Worm (Caenorhabditis elegans): Measurements from ENCODE around the gene cic-1.

cic-1 gene

DNA sequence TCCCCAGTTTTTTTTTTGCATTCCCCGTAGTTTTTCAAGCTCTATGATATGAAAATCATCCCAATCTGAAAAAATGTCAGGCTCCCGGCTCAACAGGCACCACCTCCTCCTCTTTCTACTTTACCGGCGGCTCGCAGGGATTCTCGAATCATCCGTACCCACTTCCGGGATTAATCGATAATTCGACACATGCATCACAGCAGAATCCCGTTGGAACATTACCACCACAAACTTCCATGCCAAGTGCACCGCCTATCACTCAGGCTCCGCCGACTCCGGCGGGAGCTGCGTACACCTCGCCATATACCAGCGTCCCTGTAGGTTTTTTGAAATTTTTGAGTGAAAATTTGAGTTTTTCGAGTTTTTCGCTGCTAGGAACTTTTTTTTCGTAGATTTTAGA lies 20.2 kb upstream of the cic-1 start:
- no peak for TF ChIP-seq nhr-102 (tag; optimal IDR thresholded peaks at IDR 0.05)
- peak; percentile 60; the same call in 1 of the 2 replicates for TF ChIP-seq egl-43 (GFP tag; IDR thresholded peaks at IDR 0.05)
- no peak for TF ChIP-seq ceh-62 (tag; optimal IDR thresholded peaks at IDR 0.05)
- peak in 1 of 2 experiments; percentile 12 for TF ChIP-seq unc-62 (GFP tag; optimal IDR thresholded peaks at IDR 0.05 in 1 of 2)
- no peak for TF ChIP-seq unc-62 (tag; optimal IDR thresholded peaks at IDR 0.05)
- no peak for TF ChIP-seq arid-1 (GFP tag; conservative IDR thresholded peaks at IDR 0.05)
- TF ChIP-seq zfp-2 (tag; optimal IDR thresholded peaks at IDR 0.05), result no peak
- TF ChIP-seq aha-1 (tag), result peak; percentile 53

DNA sequence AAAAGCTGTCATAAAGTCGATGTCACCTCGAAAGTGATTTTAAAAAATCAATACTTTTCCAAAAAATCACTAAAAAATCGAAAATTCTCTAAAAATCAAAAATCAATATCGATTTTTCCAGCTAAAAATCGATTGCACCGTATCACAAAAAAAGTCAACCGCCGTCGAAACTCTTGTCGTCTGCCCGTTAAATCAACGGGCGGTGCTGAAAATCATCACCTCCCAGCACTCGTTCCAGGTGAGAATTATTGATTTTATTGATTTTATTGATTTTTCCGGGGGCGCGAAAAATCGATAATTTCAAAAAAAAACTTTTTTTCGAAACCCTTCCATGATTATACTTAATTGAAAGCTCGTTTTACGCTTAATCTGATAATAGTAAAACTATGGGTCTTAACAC lies 18.5 kb upstream of the cic-1 start:
- TF ChIP-seq mxl-2 (GFP tag; conservative IDR thresholded peaks at IDR 0.05), result no peak
- no peak for TF ChIP-seq jun-1 (tag; optimal IDR thresholded peaks at IDR 0.05)
- TF ChIP-seq F44E2.7 (GFP tag; IDR thresholded peaks at IDR 0.05), result 0 out of 2 replicates have a peak, but pooled peaks have one; percentile 60
- TF ChIP-seq spr-1 (tag; optimal IDR thresholded peaks at IDR 0.05), result no peak
- peak; percentile 90 for TF ChIP-seq ceh-28 (tag; optimal IDR thresholded peaks at IDR 0.05)
- no peak for TF ChIP-seq ceh-82 (tag; optimal IDR thresholded peaks at IDR 0.05)
- TF ChIP-seq lin-38 (GFP tag; IDR thresholded peaks at IDR 0.05), result peak; percentile 8
- no peak for TF ChIP-seq nhr-25 (tag; optimal IDR thresholded peaks at IDR 0.05; ENCODE audit: borderline replicate concordance, insufficient read depth)
- TF ChIP-seq Y75B8A.6 (GFP tag; IDR thresholded peaks at IDR 0.05), result no peak

DNA sequence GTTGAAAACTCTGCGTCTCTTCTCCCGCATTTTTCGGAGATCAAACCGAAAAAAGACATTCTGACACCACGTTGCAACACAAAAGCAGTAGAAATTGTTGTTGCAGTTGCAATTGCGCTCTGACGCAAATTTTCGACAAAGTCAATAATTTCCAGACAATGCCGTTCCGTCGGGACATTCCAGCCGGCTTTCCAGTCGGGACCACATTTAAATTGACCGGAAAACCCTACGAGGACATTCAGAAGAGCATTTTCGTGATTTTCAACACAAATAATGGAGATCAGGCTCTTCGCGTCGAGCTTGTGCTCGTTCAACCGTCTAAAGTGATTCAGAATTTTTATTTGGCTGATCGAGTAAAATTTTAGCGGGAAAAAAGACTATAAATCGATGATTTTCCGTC lies 18.0 kb upstream of the cic-1 start:
- peak; percentile 76 for TF ChIP-seq aha-1 (tag)
- no peak for TF ChIP-seq nhr-41 (GFP tag; IDR thresholded peaks at IDR 0.05)

DNA sequence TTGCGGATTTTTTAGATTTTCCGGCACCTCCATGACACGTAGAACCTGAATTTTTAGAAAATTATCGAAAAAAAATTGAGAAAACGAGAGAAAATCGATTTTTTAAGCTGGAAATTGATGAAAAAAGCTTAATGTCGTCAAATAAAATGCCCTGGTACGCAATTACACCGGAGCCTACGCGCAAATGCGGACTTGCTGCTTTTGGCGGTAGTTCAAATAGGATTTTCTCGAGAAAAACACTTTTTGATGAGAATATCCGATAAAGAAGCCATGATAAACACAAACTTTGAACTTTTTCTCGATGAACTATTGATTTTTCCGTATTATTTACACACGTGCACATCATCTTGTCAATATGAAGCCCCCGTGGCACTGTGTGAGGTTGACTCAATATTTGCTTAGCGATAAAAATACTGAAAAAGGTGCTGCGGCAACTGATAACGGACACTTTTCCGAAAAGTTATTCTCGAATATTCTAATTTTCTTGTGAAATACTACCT lies 17.2 kb upstream of the cic-1 start, which contains the start of the genes W04B5.5 and W04B5.3:
TSS of gene W04B5.5 (minus strand) at position 51 of the 500 bp plus-strand sequence.
TSS of gene W04B5.3 (plus strand) at position 356 of the 500 bp plus-strand sequence.
- TF ChIP-seq spr-1 (tag; optimal IDR thresholded peaks at IDR 0.05), result no peak
- no peak for TF ChIP-seq hif-1 (tag; optimal IDR thresholded peaks at IDR 0.05)
- peak; percentile 62 for TF ChIP-seq Y48G9A.11 (GFP tag; IDR thresholded peaks at IDR 0.05)
- peak; percentile 80 for TF ChIP-seq pqm-1 (tag; optimal IDR thresholded peaks at IDR 0.05)
- no peak for TF ChIP-seq snpc-1.2 (GFP tag; IDR thresholded peaks at IDR 0.05)
- peak; percentile 41 for TF ChIP-seq hlh-30 (tag; optimal IDR thresholded peaks at IDR 0.05; ENCODE audit: insufficient read depth)
- no peak for TF ChIP-seq egl-27 (tag; optimal IDR thresholded peaks at IDR 0.05)
- peak; percentile 9 for TF ChIP-seq nhr-6 (tag; optimal IDR thresholded peaks at IDR 0.05)
- peak; percentile 57 for TF ChIP-seq hlh-11 (tag; optimal IDR thresholded peaks at IDR 0.05)
- no peak for TF ChIP-seq nhr-10 (tag; optimal IDR thresholded peaks at IDR 0.05)
- no peak for TF ChIP-seq daf-19 (GFP tag; conservative IDR thresholded peaks at IDR 0.05)
- peak in 1 of 2 experiments; percentile 51 for TF ChIP-seq mdl-1 (tag; optimal IDR thresholded peaks at IDR 0.05)
- TF ChIP-seq unc-62 (GFP tag; optimal IDR thresholded peaks at IDR 0.05 in 1 of 2), result peak in 1 of 2 experiments; percentile 63
- TF ChIP-seq unc-62 (tag; optimal IDR thresholded peaks at IDR 0.05), result no peak
- 0 out of 2 replicates have a peak, but pooled peaks have one; percentile 34 for TF ChIP-seq php-3 (GFP tag; IDR thresholded peaks at IDR 0.05)
- peak; percentile 20 for TF ChIP-seq mxl-3 (GFP tag; optimal IDR thresholded peaks at IDR 0.05)
- TF ChIP-seq dpl-1 (GFP tag; optimal IDR thresholded peaks at IDR 0.05), result peak; percentile 94
- 0 out of 2 replicates have a peak, but pooled peaks have one; percentile 14 for TF ChIP-seq mdt-29 (GFP tag; IDR thresholded peaks at IDR 0.05)
- peak; percentile 39 for TF ChIP-seq nhr-28 (tag; optimal IDR thresholded peaks at IDR 0.05)
- TF ChIP-seq lsy-2 (tag; optimal IDR thresholded peaks at IDR 0.05), result peak in 1 of 2 experiments; percentile 62
- no peak for TF ChIP-seq madf-9 (GFP tag; conservative IDR thresholded peaks at IDR 0.05)
- TF ChIP-seq duxl-1 (tag; optimal IDR thresholded peaks at IDR 0.05; ENCODE audit: poor library complexity), result peak; percentile 38
- no peak for TF ChIP-seq vab-7 (GFP tag; IDR thresholded peaks at IDR 0.05)
- TF ChIP-seq mep-1 (tag; optimal IDR thresholded peaks at IDR 0.05), result peak; percentile 37
- peak; percentile 34 for TF ChIP-seq lin-13 (GFP tag; optimal IDR thresholded peaks at IDR 0.05)
- TF ChIP-seq pha-4 (GFP tag; IDR thresholded peaks at IDR 0.05), result peak; percentile 60
- TF ChIP-seq pha-4 (tag; optimal IDR thresholded peaks at IDR 0.05), result no peak
- peak; percentile 67 for TF ChIP-seq dve-1 (tag; optimal IDR thresholded peaks at IDR 0.05; ENCODE audit: insufficient read depth)
- TF ChIP-seq dmd-6 (GFP tag; IDR thresholded peaks at IDR 0.05), result peak; percentile 59
- peak in 1 of 2 experiments; percentile 23 for TF ChIP-seq daf-16 (GFP tag; optimal IDR thresholded peaks at IDR 0.05)
- TF ChIP-seq daf-16 (tag; optimal IDR thresholded peaks at IDR 0.05), result peak; percentile 97
